Fruit fly (Drosophila melanogaster) whole organism: ENCODE measurements around the gene CG14260.

Experiments used
- CG8478 ChIP-seq: fragments of >200 bp; optimal IDR thresholded peaks from 2 replicates; lab custom pipeline; 2018; ENCODE audit warnings: inconsistent platforms
- Dll ChIP-seq: fragments of >200 bp; optimal IDR thresholded peaks from 2 replicates; lab custom pipeline; 2017
- EcR ChIP-seq, 2 experiments: fragments of >200 bp; optimal IDR thresholded peaks; 2 replicates each; lab custom pipeline; 2017; ENCODE audit warnings: missing biosample characterization in 2 of 2, missing genetic modification characterization in 2 of 2, missing genetic modification reagents in 2 of 2
- pan ChIP-seq: fragments of >200 bp; optimal IDR thresholded peaks from 2 replicates; lab custom pipeline; 2017
- psq ChIP-seq: fragments of >200 bp; optimal IDR thresholded peaks from 2 replicates; lab custom pipeline; 2017
- usp ChIP-seq: fragments of >200 bp; optimal IDR thresholded peaks from 2 replicates; lab custom pipeline; 2017; ENCODE audit warnings: missing biosample characterization, missing genetic modification characterization, mixed read lengths

The CG14260 gene

DNA sequence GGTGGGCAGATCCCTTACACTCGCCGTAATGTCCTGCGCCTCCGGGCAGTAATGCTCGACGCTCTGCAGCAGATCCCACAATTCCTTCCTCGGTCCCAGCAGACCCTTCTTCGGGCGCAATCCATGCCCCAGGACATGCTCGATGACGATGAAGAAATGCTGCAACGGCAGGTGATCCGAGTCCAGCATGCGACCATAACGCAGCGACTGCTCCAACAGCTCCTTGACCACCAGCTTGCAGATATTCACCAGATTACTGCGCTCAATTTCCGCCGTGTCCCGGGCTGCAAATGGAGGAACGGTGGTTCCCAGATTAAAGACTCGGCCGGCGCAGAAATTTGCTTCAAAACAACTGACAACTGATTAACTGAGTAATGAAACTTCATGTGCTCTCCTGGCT, 31.9 kb upstream of the CG14260 start, which contains the start of gene CG31068:
Gene CG31068 (plus strand): TSS at position 301 of the 400 bp plus-strand sequence.
- TF ChIP-seq CG8478: no peak

DNA sequence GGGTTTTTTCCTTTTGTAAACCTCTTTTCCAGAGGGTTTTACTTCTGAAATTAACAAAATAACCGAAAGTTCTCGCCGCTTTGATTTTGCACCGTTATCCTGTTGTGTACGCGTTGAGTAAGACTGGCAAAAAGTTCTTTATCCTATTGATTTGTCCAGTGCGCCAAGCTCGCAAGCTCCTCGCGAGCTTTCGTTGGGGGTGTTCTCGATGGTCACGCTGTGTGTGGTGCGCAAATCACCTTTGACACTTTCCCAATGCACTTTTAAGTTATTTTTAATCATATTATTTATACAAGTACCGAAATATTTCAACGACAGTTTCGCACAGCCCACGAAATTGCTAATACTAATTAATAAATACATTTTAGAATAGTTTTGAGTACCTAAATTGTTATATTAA, 27.3 kb upstream of the CG14260 start:
- TF ChIP-seq CG8478 (no peak), psq (no peak), usp (GFP tag; lab: Kevin White, UChicago) (no peak), Dll (lab: Kevin White, UChicago) (no peak), EcR (GFP tag; optimal IDR thresholded peaks at IDR 0.05; lab: Kevin White, UChicago) (no peak), pan (lab: Kevin White, UChicago) (no peak)

DNA sequence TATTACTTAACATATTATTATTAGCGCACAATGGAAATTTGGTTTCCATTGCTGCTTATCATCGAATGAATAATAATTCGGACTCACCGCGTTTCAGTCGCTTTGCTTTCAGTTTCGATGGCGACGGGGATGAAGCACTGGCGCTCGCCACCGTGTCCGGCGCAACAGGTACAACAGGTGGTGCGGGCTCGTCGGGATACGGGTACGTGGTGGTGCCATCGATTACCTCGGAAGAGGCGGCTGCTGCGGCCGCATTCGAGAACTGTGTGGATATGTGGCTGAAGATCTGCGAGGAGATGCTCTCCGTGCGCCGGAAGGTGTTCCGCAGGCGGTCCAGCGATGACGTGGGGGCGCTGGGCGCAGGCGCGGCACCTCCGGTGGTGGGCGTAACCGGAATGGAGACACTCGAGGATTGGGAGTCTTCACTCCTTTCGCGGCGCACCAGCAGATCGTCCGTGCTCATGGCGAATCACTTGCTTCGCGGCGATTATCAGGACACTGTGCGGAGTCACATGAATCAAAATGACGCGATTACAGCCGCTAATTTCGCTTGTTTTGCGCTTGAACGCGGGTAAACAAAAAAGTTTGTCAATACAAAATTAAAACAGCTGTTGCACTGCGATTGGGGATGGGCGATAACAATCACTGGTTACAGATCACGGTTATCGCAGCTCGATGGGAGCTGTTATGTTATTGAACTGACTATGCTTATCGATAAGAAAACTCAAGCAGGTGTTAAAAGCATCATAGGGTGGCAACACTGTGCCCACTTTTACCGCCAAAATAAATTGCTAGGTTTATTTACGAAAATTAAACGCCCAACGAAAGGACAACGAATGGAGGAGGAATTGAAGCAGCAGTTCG, 26.6 kb upstream of the CG14260 start, which contains the start of the genes CG31064 and PolA2:
Gene CG31064 (minus strand): TSS at position 648 of the 864 bp plus-strand sequence.
Gene PolA2 (plus strand): TSS at position 726 of the 864 bp plus-strand sequence.
- TF ChIP-seq pan (lab: Kevin White, UChicago) (no peak), usp (GFP tag; lab: Kevin White, UChicago) (no peak)

DNA sequence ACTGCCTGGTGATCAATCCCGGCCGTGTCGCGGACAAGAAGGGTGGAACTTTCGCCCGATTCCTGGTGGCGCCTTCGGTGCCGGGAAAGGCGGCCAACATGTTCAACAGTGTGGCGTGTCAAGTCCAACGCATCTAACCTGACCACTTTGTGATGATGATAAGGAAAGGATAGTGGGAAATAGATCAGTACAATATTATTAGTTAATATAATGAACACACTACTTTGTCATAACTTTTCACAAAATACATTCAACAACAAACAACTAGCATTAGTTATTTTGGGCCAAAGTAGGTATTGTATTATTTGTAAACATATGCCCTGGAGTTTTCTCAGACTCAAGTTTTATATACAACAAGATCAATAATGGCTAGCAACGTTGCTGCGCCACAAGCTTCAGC, 24.3 kb upstream of the CG14260 start, which contains the start of gene CG17991:
Gene CG17991 (plus strand): TSS at position 301 of the 400 bp plus-strand sequence.
- TF ChIP-seq Dll (lab: Kevin White, UChicago) (no peak), usp (GFP tag; lab: Kevin White, UChicago) (no peak), CG8478 (no peak), psq (no peak), EcR (GFP tag; optimal IDR thresholded peaks at IDR 0.05; lab: Kevin White, UChicago) (no peak), pan (lab: Kevin White, UChicago) (no peak)

- TF ChIP-seq EcR (GFP tag; optimal IDR thresholded peaks at IDR 0.05; lab: Kevin White, UChicago) (no peak), psq (no peak), pan (lab: Kevin White, UChicago) (no peak), Dll (lab: Kevin White, UChicago) (no peak), CG8478 (no peak), usp (GFP tag; lab: Kevin White, UChicago) (no peak)
Observed at dm6 chr3R:27244412-27244741, 20.9 kb upstream of the CG14260 start.

- TF ChIP-seq CG8478 (peak; percentile 81), usp (GFP tag; lab: Kevin White, UChicago) (no peak), psq (no peak), pan (lab: Kevin White, UChicago) (no peak), EcR (GFP tag; optimal IDR thresholded peaks at IDR 0.05; lab: Kevin White, UChicago) (no peak), Dll (lab: Kevin White, UChicago) (no peak)
Observed at dm6 chr3R:27244742-27245400, 20.4 kb upstream of the CG14260 start, which contains the start of gene CG18766. Gene CG18766 (minus strand): TSS chr3R:27245249.

dm6 chr3R:27245401-27245757, 19.9 kb upstream of the CG14260 start:
- TF ChIP-seq Dll (lab: Kevin White, UChicago) (no peak), CG8478 (no peak), psq (no peak), usp (GFP tag; lab: Kevin White, UChicago) (no peak), EcR (GFP tag; optimal IDR thresholded peaks at IDR 0.05; lab: Kevin White, UChicago) (no peak), pan (lab: Kevin White, UChicago) (no peak)

dm6 chr3R:27246264-27246663, 19.0 kb upstream of the CG14260 start:
- TF ChIP-seq EcR (GFP tag; optimal IDR thresholded peaks at IDR 0.05; lab: Kevin White, UChicago): no peak
- TF ChIP-seq pan (lab: Kevin White, UChicago): no peak
- TF ChIP-seq CG8478: no peak
- TF ChIP-seq psq: no peak
- TF ChIP-seq usp (GFP tag; lab: Kevin White, UChicago): no peak
- no peak for TF ChIP-seq Dll (lab: Kevin White, UChicago)

DNA sequence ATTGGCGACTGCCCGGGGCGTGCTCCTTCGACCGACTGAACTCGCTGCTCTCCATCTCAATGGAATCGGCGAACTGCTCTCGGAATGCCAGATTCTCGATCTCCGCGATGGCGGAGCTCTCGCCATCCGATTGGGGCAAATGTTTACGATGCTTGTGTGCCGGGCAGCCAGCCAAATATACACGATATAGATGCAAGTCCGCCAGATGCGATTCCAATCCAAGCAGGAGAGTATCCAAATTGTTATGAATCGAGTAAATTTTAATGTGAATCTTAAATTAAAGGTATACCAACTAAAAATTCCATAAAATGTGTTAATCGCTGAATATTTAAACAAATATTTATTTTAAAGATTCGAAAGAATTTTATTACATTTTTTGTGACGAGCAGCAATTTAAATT, 17.4 kb upstream of the CG14260 start, which contains the start of gene CG5984:
Gene CG5984 (minus strand): TSS at position 101 of the 400 bp plus-strand sequence.
- no peak for TF ChIP-seq CG8478
- no peak for TF ChIP-seq psq
- no peak for TF ChIP-seq EcR (GFP tag; optimal IDR thresholded peaks at IDR 0.05; lab: Kevin White, UChicago)
- TF ChIP-seq pan (lab: Kevin White, UChicago): no peak
- TF ChIP-seq usp (GFP tag; lab: Kevin White, UChicago): no peak
- TF ChIP-seq Dll (lab: Kevin White, UChicago): no peak

- TF ChIP-seq usp (GFP tag; lab: Kevin White, UChicago) (no peak), CG8478 (no peak), pan (lab: Kevin White, UChicago) (no peak), psq (no peak), Dll (lab: Kevin White, UChicago) (no peak), EcR (GFP tag; optimal IDR thresholded peaks at IDR 0.05; lab: Kevin White, UChicago) (no peak)
Observed at dm6 chr3R:27250907-27251306, 14.3 kb upstream of the CG14260 start, which contains the start of the genes TTLL6B and TfIIA-L. Gene TTLL6B (minus strand): TSS chr3R:27251007. Gene TfIIA-L (plus strand): TSS chr3R:27251112.

dm6 chr3R:27253136-27253920, 11.9 kb upstream of the CG14260 start, which contains the start of gene pll:
Gene pll (minus strand): TSS chr3R:27253182.
- TF ChIP-seq pan (lab: Kevin White, UChicago) (no peak), psq (no peak), usp (GFP tag; lab: Kevin White, UChicago) (no peak)
